Fruit fly (Drosophila melanogaster): ENCODE measurements around the gene Mettl3.

Mettl3 gene

DNA sequence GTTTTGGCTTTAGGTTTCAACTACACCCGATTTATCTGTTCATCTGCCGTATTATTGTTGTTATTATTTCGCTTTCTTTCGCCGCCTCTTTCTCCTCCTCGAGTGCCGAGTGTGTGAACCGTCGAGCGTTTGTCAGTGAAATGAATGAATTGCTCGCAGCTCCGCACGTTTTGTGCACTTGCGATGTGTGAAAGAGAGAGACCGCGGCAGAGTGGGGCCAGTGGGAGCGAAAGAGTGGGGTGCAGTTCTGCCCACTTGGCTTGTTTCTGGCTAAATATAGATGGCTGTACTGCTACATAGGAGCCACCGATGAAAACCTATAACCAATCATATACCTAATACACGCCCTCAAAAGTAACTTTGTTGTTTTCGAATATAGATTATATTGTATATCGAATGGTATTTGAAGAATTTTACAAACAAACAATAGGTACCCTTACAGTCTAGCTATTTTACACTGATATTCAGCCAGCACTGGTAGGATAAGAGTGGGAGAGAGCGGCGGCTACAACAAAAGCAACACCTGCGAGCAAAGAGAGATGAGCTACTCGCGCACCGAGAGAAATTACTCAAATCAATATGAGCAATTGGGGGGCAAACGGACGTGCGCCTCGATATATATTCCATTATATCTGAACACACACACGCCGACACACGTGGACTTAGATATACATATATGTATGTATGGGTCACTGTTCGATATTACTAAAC, 25.4 kb upstream of the Mettl3 start (continued):
- TF ChIP-seq CG10147 (GFP tag; optimal IDR thresholded peaks at IDR 0.05) (no peak), NC2α (GFP tag; optimal IDR thresholded peaks at IDR 0.05) (no peak), CG7271 (tag; optimal IDR thresholded peaks at IDR 0.05) (no peak), CG10979 (tag; optimal IDR thresholded peaks at IDR 0.05) (peak; percentile 8), Gug (GFP tag; IDR thresholded peaks at IDR 0.05) (no peak), CG11696 (GFP tag; IDR thresholded peaks at IDR 0.05) (no peak), amos (GFP tag; IDR thresholded peaks at IDR 0.05; ENCODE audit: partially characterized antibody) (no peak), CG31441 (GFP tag; IDR thresholded peaks at IDR 0.05) (no peak), slbo (GFP tag; IDR thresholded peaks at IDR 0.05) (peak; percentile 47), ERR (GFP tag; optimal IDR thresholded peaks at IDR 0.05) (no peak), HHEX (GFP tag; optimal IDR thresholded peaks at IDR 0.05) (peak; percentile 32), CG17612 (GFP tag; IDR thresholded peaks at IDR 0.05) (no peak), Trl (optimal IDR thresholded peaks at IDR 0.05) (peak; percentile 63 to 79), Trl (GFP tag; optimal IDR thresholded peaks at IDR 0.05) (no peak), scrt (GFP tag; optimal IDR thresholded peaks at IDR 0.05) (no peak), Scr (GFP tag; IDR thresholded peaks at IDR 0.05; ENCODE audit: partially characterized antibody) (no peak), danr (GFP tag; IDR thresholded peaks at IDR 0.05) (no peak), zf30C (GFP tag; optimal IDR thresholded peaks at IDR 0.05) (no peak), CG3995 (GFP tag; optimal IDR thresholded peaks at IDR 0.05) (no peak), CG8388 (GFP tag; optimal IDR thresholded peaks at IDR 0.05) (no peak), CG1602 (GFP tag; optimal IDR thresholded peaks at IDR 0.05) (no peak), Hand (GFP tag; optimal IDR thresholded peaks at IDR 0.05) (no peak), CG32772 (GFP tag; IDR thresholded peaks at IDR 0.05) (0 out of 2 replicates have a peak, but pooled peaks have one; percentile 29), CG4328 (GFP tag; optimal IDR thresholded peaks at IDR 0.05) (no peak), fd64A (GFP tag; optimal IDR thresholded peaks at IDR 0.05) (no peak), slou (GFP tag; optimal IDR thresholded peaks at IDR 0.05) (no peak), hb (GFP tag; IDR thresholded peaks at IDR 0.05; ENCODE audit: partially characterized antibody) (no peak), CG32767 (GFP tag; IDR thresholded peaks at IDR 0.05) (no peak), CG9609 (GFP tag; optimal IDR thresholded peaks at IDR 0.05) (no peak), lbe (GFP tag; optimal IDR thresholded peaks at IDR 0.05) (no peak), en (GFP tag; optimal IDR thresholded peaks at IDR 0.05) (no peak), CG12391 (tag; optimal IDR thresholded peaks at IDR 0.05) (no peak), chif (GFP tag; optimal IDR thresholded peaks at IDR 0.05) (no peak), CG6689 (GFP tag; IDR thresholded peaks at IDR 0.05) (no peak), CG10959 (GFP tag; IDR thresholded peaks at IDR 0.05) (no peak), lmd (GFP tag; IDR thresholded peaks at IDR 0.05) (peak; percentile 38; the same call in 1 of the 2 replicates), CG16815 (GFP tag; optimal IDR thresholded peaks at IDR 0.05) (no peak), CG11504 (tag; optimal IDR thresholded peaks at IDR 0.05) (peak; percentile 21), prd (optimal IDR thresholded peaks at IDR 0.05) (no peak), prd (GFP tag; IDR thresholded peaks at IDR 0.05) (no peak), CG18262 (tag; optimal IDR thresholded peaks at IDR 0.05) (no peak), CG14710 (tag; optimal IDR thresholded peaks at IDR 0.05) (peak; percentile 3), CG6175 (GFP tag; IDR thresholded peaks at IDR 0.05) (no peak), ken (GFP tag; IDR thresholded peaks at IDR 0.05) (peak; percentile 48; the same call in 1 of the 3 replicates), Dip2 (GFP tag; IDR thresholded peaks at IDR 0.05) (no peak), CG15514 (GFP tag; optimal IDR thresholded peaks at IDR 0.05) (peak; percentile 8), CG12155 (GFP tag; optimal IDR thresholded peaks at IDR 0.05) (no peak), dpn (GFP tag; optimal IDR thresholded peaks at IDR 0.05) (no peak), CG13424 (tag; optimal IDR thresholded peaks at IDR 0.05) (no peak), ash1 (GFP tag; optimal IDR thresholded peaks at IDR 0.05) (no peak)

Measured in whole organism, embryonic.